Worm (Caenorhabditis elegans): ENCODE data around the gene Y40B10A.11.

DNA sequence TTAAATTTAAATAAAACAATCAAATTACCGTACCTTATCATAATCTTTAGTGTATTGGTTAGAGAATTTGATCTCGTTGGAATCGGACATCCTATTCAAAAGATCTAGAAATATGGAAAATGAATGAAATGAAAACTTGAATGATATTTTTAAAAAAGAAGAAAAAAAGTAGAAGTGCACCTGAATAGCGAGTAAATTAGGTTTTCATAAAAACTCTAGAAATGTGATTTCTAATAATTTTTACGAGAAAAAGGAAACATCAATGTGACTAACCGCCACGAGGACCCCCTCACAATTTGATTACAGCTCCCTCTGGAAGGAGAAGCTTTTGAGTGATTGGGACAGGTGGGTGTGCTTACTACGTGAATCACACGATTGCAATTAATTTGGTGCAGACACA, 5.5 kb downstream of the Y40B10A.11 start, which contains the start of gene Y40B10A.5:
- TF ChIP-seq nhr-71 (tag; optimal IDR thresholded peaks at IDR 0.05) (no peak), swsn-7 (tag; optimal IDR thresholded peaks at IDR 0.05) (no peak), fos-1 (tag; optimal IDR thresholded peaks at IDR 0.05) (no peak), skn-1 (tag; optimal IDR thresholded peaks at IDR 0.05) (no peak), aha-1 (tag; optimal IDR thresholded peaks at IDR 0.05) (no peak), lin-13 (GFP tag; optimal IDR thresholded peaks at IDR 0.05) (no peak), nhr-12 (tag; optimal IDR thresholded peaks at IDR 0.05) (no peak)

Data from whole organism, L1 larva.